Fruit fly (Drosophila melanogaster) S2 (cell line): ENCODE measurements around the gene mgl.

ENCODE experiments used
- CG8478 ChIP-seq: fragments of >200 bp; optimal IDR thresholded peaks from 2 replicates; lab custom pipeline; 2018
- CTCF ChIP-seq, 2 experiments: fragments of >200 bp; optimal IDR thresholded peaks; 2 replicates each; lab custom pipeline; 2018

dm6 chrX:9350309-9350708, 149.6 kb downstream of the mgl start:
- TF ChIP-seq CG8478, result no peak
- TF ChIP-seq CTCF (optimal IDR thresholded peaks at IDR 0.05; lab: Kevin White, UChicago), result no peak
